Worm (Caenorhabditis elegans) whole organism, young adult: Measurements from ENCODE around the gene bas-1.
"Not testable (repeated sequence)": the region's sequence is repeated elsewhere in the genome, so short reads cannot be mapped to it uniquely, and the experiment has no call there.

ENCODE experiments used
- B0019.2 ChIP-seq: fragments of 200-800 bp; sonication (Bioruptor generic); conservative IDR thresholded peaks from 2 replicates; pipeline ENCODE4 v1.3.6; 2022; ENCODE audit warnings: missing genetic modification reagents, missing genetic modification characterization, missing compliant biosample characterization
- C17E4.6 ChIP-seq: fragments of 200-800 bp; sonication (Bioruptor generic); IDR thresholded peaks from 2 replicates; pipeline ENCODE4 v1.3.6; 2022; ENCODE audit warnings: missing genetic modification reagents, missing genetic modification characterization, missing compliant biosample characterization
- D2030.7 ChIP-seq: fragments of 200-800 bp; sonication (Bioruptor generic); IDR thresholded peaks from 2 replicates; pipeline ENCODE4 v1.3.6; 2022; ENCODE audit warnings: missing genetic modification reagents, missing genetic modification characterization, missing compliant biosample characterization
- F23B12.7 ChIP-seq: sonication (generic microtip); optimal IDR thresholded peaks from 2 replicates; lab custom pipeline; 2017; ENCODE audit warnings: missing genetic modification characterization, mild to moderate bottlenecking, missing compliant biosample characterization, antibody characterized with exemption, moderate library complexity; ENCODE audit not compliant: insufficient read depth
- F33H1.4 ChIP-seq: fragments of 200-800 bp; sonication (Bioruptor generic); IDR thresholded peaks from 2 replicates; pipeline ENCODE4 v1.3.6; 2022; ENCODE audit warnings: missing genetic modification reagents, missing genetic modification characterization, missing compliant biosample characterization
- F37B4.10 ChIP-seq: fragments of 200-800 bp; sonication (Bioruptor generic); IDR thresholded peaks from 2 replicates; pipeline ENCODE4 v1.3.6; 2022; ENCODE audit warnings: missing genetic modification characterization, missing compliant biosample characterization
- K11D2.4 ChIP-seq: fragments of 200-800 bp; sonication (Bioruptor generic); IDR thresholded peaks from 2 replicates; pipeline ENCODE4 v1.3.6; 2022; ENCODE audit warnings: missing genetic modification reagents, missing genetic modification characterization, missing compliant biosample characterization
- Y56A3A.18 ChIP-seq: fragments of 200-800 bp; sonication (Bioruptor generic); IDR thresholded peaks from 2 replicates; pipeline ENCODE4 v1.3.6; 2022; ENCODE audit warnings: missing genetic modification reagents, missing genetic modification characterization, missing compliant biosample characterization
- Y79H2A.3 ChIP-seq: fragments of 200-800 bp; sonication (Bioruptor generic); conservative IDR thresholded peaks from 2 replicates; pipeline ENCODE4 v1.3.6; 2022; ENCODE audit warnings: missing genetic modification reagents, missing genetic modification characterization, missing compliant biosample characterization
- Y95B8A.8 ChIP-seq: fragments of 200-800 bp; sonication (Bioruptor generic); IDR thresholded peaks from 2 replicates; pipeline ENCODE4 v1.3.6; 2022; ENCODE audit warnings: missing genetic modification reagents, missing genetic modification characterization, missing compliant biosample characterization
- aptf-2 ChIP-seq: fragments of 200-800 bp; sonication (Bioruptor generic); conservative IDR thresholded peaks from 2 replicates; pipeline ENCODE4 v1.3.6; 2022; ENCODE audit warnings: missing genetic modification reagents, missing genetic modification characterization, missing compliant biosample characterization
- attf-3 ChIP-seq: fragments of 200-800 bp; sonication (Bioruptor generic); conservative IDR thresholded peaks from 2 replicates; pipeline ENCODE4 v1.3.6; 2022; ENCODE audit warnings: missing genetic modification reagents, missing genetic modification characterization, missing compliant biosample characterization
- attf-6 ChIP-seq: fragments of 200-800 bp; sonication (Bioruptor generic); IDR thresholded peaks from 2 replicates; pipeline ENCODE4 v1.3.6; 2022; ENCODE audit warnings: missing genetic modification reagents, missing genetic modification characterization, missing compliant biosample characterization
- bed-1 ChIP-seq: fragments of 200-800 bp; sonication (Bioruptor generic); IDR thresholded peaks from 2 replicates; pipeline ENCODE4 v1.3.6; 2022; ENCODE audit warnings: missing genetic modification reagents, missing genetic modification characterization, missing compliant biosample characterization
- cebp-1 ChIP-seq, 2 experiments: fragments of 200-800 bp in 1 of 2; sonication (Bioruptor generic) in 1 of 2; sonication (generic microtip) in 1 of 2; IDR thresholded peaks in 1 of 2; optimal IDR thresholded peaks in 1 of 2; 2 replicates each; pipeline versions ENCODE4 v1.3.6 to Lab custom; 2017 to 2022; ENCODE audit warnings: missing compliant biosample characterization in 2 of 2, missing genetic modification characterization in 2 of 2, mild to moderate bottlenecking in 1 of 2, missing genetic modification reagents in 1 of 2, moderate library complexity in 1 of 2
- ceh-40 ChIP-seq: fragments of 200-800 bp; sonication (Bioruptor generic); IDR thresholded peaks from 2 replicates; pipeline ENCODE4 v1.3.6; 2022; ENCODE audit warnings: missing genetic modification characterization, missing compliant biosample characterization
- ceh-58 ChIP-seq: fragments of 200-800 bp; sonication (Bioruptor generic); IDR thresholded peaks from 2 replicates; pipeline ENCODE4 v1.3.6; 2022; ENCODE audit warnings: missing genetic modification characterization, missing compliant biosample characterization
- dox-1 ChIP-seq: fragments of 200-800 bp; sonication (Bioruptor generic); IDR thresholded peaks from 2 replicates; pipeline ENCODE4 v1.3.6; 2022; ENCODE audit warnings: missing genetic modification reagents, missing genetic modification characterization, missing compliant biosample characterization
- ekl-4 ChIP-seq: fragments of 200-800 bp; sonication (Bioruptor generic); IDR thresholded peaks from 2 replicates; pipeline ENCODE4 v1.3.6; 2022; ENCODE audit warnings: missing genetic modification reagents, missing genetic modification characterization, missing compliant biosample characterization
- fkh-3 ChIP-seq: sonication (generic microtip); optimal IDR thresholded peaks from 2 replicates; lab custom pipeline; 2016; ENCODE audit warnings: mild to moderate bottlenecking, missing genetic modification characterization, missing compliant biosample characterization
- him-1 ChIP-seq: sonication (generic microtip); optimal IDR thresholded peaks from 2 replicates; lab custom pipeline; 2016; ENCODE audit warnings: missing genotype, missing genetic modification reagents, missing genetic modification characterization, missing compliant biosample characterization
- hlh-26 ChIP-seq: fragments of 200-800 bp; sonication (Bioruptor generic); conservative IDR thresholded peaks from 2 replicates; pipeline ENCODE4 v1.3.6; 2022; ENCODE audit warnings: missing genetic modification reagents, missing genetic modification characterization, missing compliant biosample characterization
- hmg-1.2 ChIP-seq: fragments of 200-800 bp; sonication (Bioruptor generic); IDR thresholded peaks from 2 replicates; pipeline ENCODE4 v1.3.6; 2022; ENCODE audit warnings: missing genetic modification reagents, missing genetic modification characterization, missing compliant biosample characterization
- hmg-20 ChIP-seq: fragments of 200-800 bp; sonication (Bioruptor generic); IDR thresholded peaks from 2 replicates; pipeline ENCODE4 v1.3.6; 2022; ENCODE audit warnings: missing genetic modification reagents, missing genetic modification characterization, missing compliant biosample characterization
- hsf-1 ChIP-seq: fragments of 200-800 bp; sonication (Bioruptor generic); IDR thresholded peaks from 2 replicates; pipeline ENCODE4 v1.3.6; 2022; ENCODE audit warnings: missing genetic modification reagents, missing genetic modification characterization, missing compliant biosample characterization
- let-607 ChIP-seq, 2 experiments: fragments of 200-800 bp in 1 of 2; sonication (Bioruptor generic) in 1 of 2; sonication (generic microtip) in 1 of 2; optimal IDR thresholded peaks; 2 replicates each; lab custom pipeline; 2016 to 2018; ENCODE audit warnings: mild to moderate bottlenecking in 2 of 2, missing compliant biosample characterization in 2 of 2, missing genetic modification characterization in 2 of 2, moderate library complexity in 2 of 2, missing genotype in 1 of 2
- lin-26 ChIP-seq: fragments of 200-800 bp; sonication (Bioruptor generic); IDR thresholded peaks from 2 replicates; pipeline ENCODE4 v1.3.6; 2022; ENCODE audit warnings: missing genetic modification reagents, missing genetic modification characterization, missing compliant biosample characterization
- lin-54 ChIP-seq: fragments of 200-800 bp; sonication (Bioruptor generic); optimal IDR thresholded peaks from 2 replicates; lab custom pipeline; 2018; ENCODE audit warnings: mild to moderate bottlenecking, missing genetic modification characterization, missing compliant biosample characterization
- lsl-1 ChIP-seq: fragments of 200-800 bp; sonication (Bioruptor generic); optimal IDR thresholded peaks from 2 replicates; lab custom pipeline; 2018; ENCODE audit warnings: mild to moderate bottlenecking, missing genetic modification characterization, moderate library complexity, missing compliant biosample characterization
- madf-3 ChIP-seq: fragments of 200-800 bp; sonication (Bioruptor generic); IDR thresholded peaks from 2 replicates; pipeline ENCODE4 v1.3.6; 2022; ENCODE audit warnings: missing genetic modification reagents, missing genetic modification characterization, missing compliant biosample characterization
- madf-6 ChIP-seq: fragments of 200-800 bp; sonication (Bioruptor generic); IDR thresholded peaks from 2 replicates; pipeline ENCODE4 v1.3.6; 2022; ENCODE audit warnings: missing genetic modification reagents, missing genetic modification characterization, missing compliant biosample characterization
- madf-8 ChIP-seq: fragments of 200-800 bp; sonication (Bioruptor generic); conservative IDR thresholded peaks from 2 replicates; pipeline ENCODE4 v1.3.6; 2022; ENCODE audit warnings: missing genetic modification reagents, missing genetic modification characterization, missing compliant biosample characterization
- mcd-1 ChIP-seq: fragments of 200-800 bp; sonication (Bioruptor generic); IDR thresholded peaks from 2 replicates; pipeline ENCODE4 v1.3.6; 2022; ENCODE audit warnings: missing genetic modification reagents, missing genetic modification characterization, missing compliant biosample characterization
- pbrm-1 ChIP-seq: fragments of 200-800 bp; sonication (Bioruptor generic); IDR thresholded peaks from 2 replicates; pipeline ENCODE4 v1.3.6; 2022; ENCODE audit warnings: missing genetic modification reagents, missing genetic modification characterization, missing compliant biosample characterization
- rcor-1 ChIP-seq: fragments of 200-800 bp; sonication (Bioruptor generic); IDR thresholded peaks from 2 replicates; pipeline ENCODE4 v1.3.6; 2022; ENCODE audit warnings: missing genetic modification reagents, missing genetic modification characterization, missing compliant biosample characterization
- sdz-38 ChIP-seq: sonication (generic microtip); optimal IDR thresholded peaks from 2 replicates; lab custom pipeline; 2016; ENCODE audit warnings: missing genotype, missing genetic modification characterization, missing compliant biosample characterization
- snpc-1.1 ChIP-seq: sonication (generic microtip); optimal IDR thresholded peaks from 2 replicates; lab custom pipeline; 2017; ENCODE audit warnings: missing genetic modification characterization, mild to moderate bottlenecking, missing compliant biosample characterization, antibody characterized with exemption, moderate library complexity, missing genotype, missing genetic modification reagents; ENCODE audit not compliant: insufficient read depth
- snpc-4 ChIP-seq, 5 experiments: fragments of 150-350 bp in 1 of 5; sonication (generic microtip) in 4 of 5; optimal IDR thresholded peaks; 2 replicates each; lab custom pipeline; 2014 to 2018; ENCODE audit warnings: missing genetic modification characterization in 5 of 5, missing biosample characterization in 3 of 5, antibody characterized with exemption in 2 of 5, mild to moderate bottlenecking in 2 of 5, missing compliant biosample characterization in 2 of 5, missing genotype in 2 of 5, moderate library complexity in 2 of 5, missing genetic modification reagents in 1 of 5
- tbp1 ChIP-seq: fragments of 200-800 bp; sonication (Bioruptor generic); optimal IDR thresholded peaks from 2 replicates; lab custom pipeline; 2018; ENCODE audit warnings: mild to moderate bottlenecking, missing genetic modification characterization, missing compliant biosample characterization
- tbx-9 ChIP-seq: sonication (generic microtip); optimal IDR thresholded peaks from 2 replicates; lab custom pipeline; 2016; ENCODE audit warnings: borderline replicate concordance, missing genetic modification characterization, inconsistent platforms, missing compliant biosample characterization
- zfh-2 ChIP-seq: fragments of 200-800 bp; sonication (Bioruptor generic); conservative IDR thresholded peaks from 2 replicates; pipeline ENCODE4 v1.3.6; 2022; ENCODE audit warnings: missing genetic modification reagents, missing genetic modification characterization, missing compliant biosample characterization
- ztf-25 ChIP-seq: fragments of 200-800 bp; sonication (Bioruptor generic); IDR thresholded peaks from 2 replicates; pipeline ENCODE4 v1.3.6; 2022; ENCODE audit warnings: missing genetic modification reagents, missing genetic modification characterization, missing compliant biosample characterization
- ztf-28 ChIP-seq: fragments of 200-800 bp; sonication (Bioruptor generic); IDR thresholded peaks from 2 replicates; pipeline ENCODE4 v1.3.6; 2022; ENCODE audit warnings: missing genetic modification reagents, missing genetic modification characterization, missing compliant biosample characterization

bas-1 gene

ce11 chrIII:5635179-5635578 is 23.1 kb downstream of the bas-1 start, which contains the start of gene ckk-1:
TSS of gene ckk-1 (plus strand) at chrIII:5635479.
- TF ChIP-seq ceh-40 (GFP tag; lab: Robert Waterston, UW) (no peak), F23B12.7 (tag; lab: Kevin White, UChicago) (no peak), hlh-26 (GFP tag; lab: Robert Waterston, UW) (no peak), madf-3 (no peak), D2030.7 (GFP tag; lab: Robert Waterston, UW) (no peak), bed-1 (GFP tag; lab: Robert Waterston, UW) (no peak), snpc-4 (GFP tag; optimal IDR thresholded peaks at IDR 0.05; lab: Kevin White, UChicago) (no peak), snpc-4 (tag; optimal IDR thresholded peaks at IDR 0.05; lab: Kevin White, UChicago) (no peak), rcor-1 (GFP tag; lab: Robert Waterston, UW) (no peak), let-607 (tag; optimal IDR thresholded peaks at IDR 0.05; lab: Kevin White, UChicago) (no peak), madf-8 (no peak), Y79H2A.3 (GFP tag; lab: Robert Waterston, UW) (no peak), fkh-3 (tag; lab: Kevin White, UChicago) (no peak), F33H1.4 (GFP tag; lab: Robert Waterston, UW) (no peak), F37B4.10 (no peak), hmg-1.2 (GFP tag; lab: Robert Waterston, UW) (no peak), sdz-38 (tag; lab: Kevin White, UChicago) (no peak), C17E4.6 (GFP tag; lab: Robert Waterston, UW) (no peak), ceh-58 (GFP tag; lab: Robert Waterston, UW) (no peak), tbx-9 (tag; lab: Kevin White, UChicago) (no peak)
- TF ChIP-seq, all 124 proteins: peak for 0

ce11 chrIII:5637297-5637876 is 25.3 kb downstream of the bas-1 start:
- peak; percentile 79 for TF ChIP-seq attf-3 (GFP tag; lab: Robert Waterston, UW)
- TF ChIP-seq attf-6 (GFP tag; lab: Robert Waterston, UW) = peak; percentile 90
- peak; percentile 91 for TF ChIP-seq ekl-4
- TF ChIP-seq madf-8 = peak; percentile 91
- TF ChIP-seq hsf-1 (GFP tag; lab: Robert Waterston, UW) = peak; percentile 81
- TF ChIP-seq ceh-40 (GFP tag; lab: Robert Waterston, UW) = peak; percentile 77; the same call in 1 of the 2 replicates
- TF ChIP-seq zfh-2 = peak; percentile 67
- TF ChIP-seq cebp-1 (GFP tag; IDR thresholded peaks at IDR 0.05; lab: Robert Waterston, UW) = 0 out of 2 replicates have a peak, but pooled peaks have one; percentile 10
- not testable (repeated sequence) for TF ChIP-seq cebp-1 (tag; optimal IDR thresholded peaks at IDR 0.05; lab: Kevin White, UChicago)
- TF ChIP-seq tbp1 (GFP tag; lab: Kevin White, UChicago) = peak; percentile 72
- peak; percentile 85 for TF ChIP-seq C17E4.6 (GFP tag; lab: Robert Waterston, UW)
- TF ChIP-seq Y56A3A.18 (GFP tag; lab: Robert Waterston, UW) = peak; percentile 95; the same call in 1 of the 2 replicates
- peak; percentile 53 for TF ChIP-seq lsl-1 (GFP tag; lab: Kevin White, UChicago)
- TF ChIP-seq D2030.7 (GFP tag; lab: Robert Waterston, UW) = peak; percentile 98
- TF ChIP-seq dox-1 (GFP tag; lab: Robert Waterston, UW) = peak; percentile 96
- TF ChIP-seq lin-54 (GFP tag; lab: Kevin White, UChicago) = peak; percentile 30
- TF ChIP-seq ztf-25 (GFP tag; lab: Robert Waterston, UW) = peak; percentile 71; the same call in 1 of the 2 replicates
- TF ChIP-seq B0019.2 = peak; percentile 83
- TF ChIP-seq Y79H2A.3 (GFP tag; lab: Robert Waterston, UW) = peak; percentile 85
- peak; percentile 95 for TF ChIP-seq madf-6 (GFP tag; lab: Robert Waterston, UW)
- peak; percentile 90 for TF ChIP-seq mcd-1 (GFP tag; lab: Robert Waterston, UW)
- peak; percentile 87 for TF ChIP-seq F33H1.4 (GFP tag; lab: Robert Waterston, UW)
- TF ChIP-seq snpc-1.1 = peak; percentile 68
- TF ChIP-seq pbrm-1 = peak; percentile 100
- TF ChIP-seq aptf-2 (GFP tag; lab: Robert Waterston, UW) = peak; percentile 64; the same call in 1 of the 2 replicates
- TF ChIP-seq hmg-1.2 (GFP tag; lab: Robert Waterston, UW) = peak; percentile 64
- TF ChIP-seq him-1 (tag; lab: Kevin White, UChicago) = peak; percentile 56
- peak; percentile 63 for TF ChIP-seq K11D2.4 (GFP tag; lab: Robert Waterston, UW)
- peak; percentile 81 for TF ChIP-seq ztf-28 (GFP tag; lab: Robert Waterston, UW)
- TF ChIP-seq Y95B8A.8 (GFP tag; lab: Robert Waterston, UW) = peak; percentile 91
- TF ChIP-seq lin-26 (GFP tag; lab: Robert Waterston, UW) = peak; percentile 86
- TF ChIP-seq hmg-20 = peak; percentile 37; the same call in 1 of the 2 replicates
